Worm (Caenorhabditis elegans): ENCODE data around the gene C18G1.1.

ce11 chrV:4805847-4806246 is 28.1 kb downstream of the C18G1.1 start, which contains the start of gene R02F11.3:
- TF ChIP-seq nhr-11 (tag; optimal IDR thresholded peaks at IDR 0.05) (no peak), ets-5 (GFP tag; IDR thresholded peaks at IDR 0.05) (no peak), ama-1 (optimal IDR thresholded peaks at IDR 0.05) (no peak), ceh-63 (GFP tag; optimal IDR thresholded peaks at IDR 0.05) (no peak), lsy-2 (tag; optimal IDR thresholded peaks at IDR 0.05) (no peak), ces-1 (GFP tag; optimal IDR thresholded peaks at IDR 0.05) (no peak), zag-1 (tag; optimal IDR thresholded peaks at IDR 0.05) (no peak), hlh-4 (tag; optimal IDR thresholded peaks at IDR 0.05) (no peak), ztf-11 (tag; optimal IDR thresholded peaks at IDR 0.05) (no peak), skn-1 (tag; optimal IDR thresholded peaks at IDR 0.05) (no peak), tbx-2 (tag; optimal IDR thresholded peaks at IDR 0.05) (no peak), ceh-82 (tag; optimal IDR thresholded peaks at IDR 0.05) (no peak)
